Worm (Caenorhabditis elegans) whole organism, L1 larva: ENCODE data around the gene txt-9.

ENCODE experiments used
- C34B4.2 ChIP-seq: sonication (generic microtip); optimal IDR thresholded peaks from 2 replicates; lab custom pipeline; 2017; ENCODE audit warnings: mild to moderate bottlenecking, missing genetic modification characterization, missing compliant biosample characterization
- F16B12.6 ChIP-seq: fragments of 150-350 bp; optimal IDR thresholded peaks from 2 replicates; lab custom pipeline; 2014; ENCODE audit warnings: missing biosample characterization, missing genetic modification characterization
- aha-1 ChIP-seq: fragments of 150-350 bp; optimal IDR thresholded peaks from 2 replicates; lab custom pipeline; 2014; ENCODE audit warnings: missing biosample characterization, missing genetic modification characterization
- alr-1 ChIP-seq: fragments of 200-800 bp; sonication (Bioruptor generic); optimal IDR thresholded peaks from 2 replicates; lab custom pipeline; 2018; ENCODE audit warnings: borderline replicate concordance, mild to moderate bottlenecking, missing genetic modification characterization, missing compliant biosample characterization
- blmp-1 ChIP-seq: fragments of 150-350 bp; optimal IDR thresholded peaks from 2 replicates; lab custom pipeline; 2014; ENCODE audit warnings: missing biosample characterization, missing genetic modification characterization
- ceh-63 ChIP-seq: fragments of 200-800 bp; sonication (Bioruptor generic); optimal IDR thresholded peaks from 2 replicates; lab custom pipeline; 2018; ENCODE audit warnings: mild to moderate bottlenecking, missing genetic modification characterization, missing compliant biosample characterization
- ceh-8 ChIP-seq: fragments of 200-800 bp; sonication (Bioruptor generic); optimal IDR thresholded peaks from 2 replicates; lab custom pipeline; 2018; ENCODE audit warnings: mild to moderate bottlenecking, missing genetic modification characterization, moderate library complexity, missing compliant biosample characterization
- ceh-90 ChIP-seq: sonication (generic microtip); optimal IDR thresholded peaks from 2 replicates; lab custom pipeline; 2016; ENCODE audit warnings: missing genetic modification characterization, missing compliant biosample characterization
- dpl-1 ChIP-seq, 3 experiments: fragments of 150-350 bp in 2 of 3; sonication (generic microtip) in 1 of 3; optimal IDR thresholded peaks; 2 replicates each; lab custom pipeline; 2014 to 2017; ENCODE audit warnings: missing biosample characterization in 3 of 3, missing genetic modification characterization in 3 of 3, missing genetic modification reagents in 3 of 3
- dsc-1 ChIP-seq: sonication (generic microtip); optimal IDR thresholded peaks from 2 replicates; lab custom pipeline; 2016; ENCODE audit warnings: mild to moderate bottlenecking, missing genetic modification characterization, missing compliant biosample characterization
- fkh-10 ChIP-seq: sonication (generic microtip); optimal IDR thresholded peaks from 2 replicates; lab custom pipeline; 2017; ENCODE audit warnings: missing biosample characterization, missing genetic modification reagents, missing genetic modification characterization
- grh-1 ChIP-seq: fragments of 200-800 bp; sonication (Bioruptor generic); IDR thresholded peaks from 2 replicates; pipeline ENCODE4 v1.3.6; 2022; ENCODE audit warnings: missing genetic modification reagents, missing genetic modification characterization, missing compliant biosample characterization
- hlh-17 ChIP-seq: fragments of 200-800 bp; sonication (Bioruptor generic); optimal IDR thresholded peaks from 2 replicates; lab custom pipeline; 2018; ENCODE audit warnings: missing genetic modification characterization, mild to moderate bottlenecking, missing compliant biosample characterization, moderate library complexity, borderline replicate concordance
- hlh-4 ChIP-seq: sonication (generic microtip); optimal IDR thresholded peaks from 2 replicates; lab custom pipeline; 2016; ENCODE audit warnings: mild to moderate bottlenecking, missing genetic modification characterization, missing compliant biosample characterization
- hpl-2 ChIP-seq: fragments of 150-350 bp; optimal IDR thresholded peaks from 2 replicates; lab custom pipeline; 2014; ENCODE audit warnings: missing biosample characterization, missing genetic modification reagents, missing genetic modification characterization
- irx-1 ChIP-seq: sonication (generic microtip); optimal IDR thresholded peaks from 2 replicates; lab custom pipeline; 2016; ENCODE audit warnings: missing genetic modification characterization, missing compliant biosample characterization
- isw-1 ChIP-seq: fragments of 200-800 bp; sonication (Bioruptor generic); IDR thresholded peaks from 2 replicates; pipeline ENCODE4 v1.3.6; 2022; ENCODE audit warnings: missing genetic modification characterization, missing compliant biosample characterization
- lin-14 ChIP-seq: fragments of 200-800 bp; sonication (Bioruptor generic); optimal IDR thresholded peaks from 2 replicates; lab custom pipeline; 2018; ENCODE audit warnings: mild to moderate bottlenecking, missing genetic modification characterization, moderate library complexity, missing compliant biosample characterization
- lin-15B ChIP-seq: fragments of 150-350 bp; sonication (generic microtip); optimal IDR thresholded peaks from 3 replicates; lab custom pipeline; 2014; ENCODE audit warnings: missing biosample characterization, missing genetic modification characterization
- lin-39 ChIP-seq: fragments of 150-350 bp; optimal IDR thresholded peaks from 2 replicates; lab custom pipeline; 2014; ENCODE audit warnings: missing biosample characterization, missing genetic modification reagents, missing genetic modification characterization
- lir-3 ChIP-seq: sonication (generic microtip); optimal IDR thresholded peaks from 2 replicates; lab custom pipeline; 2016; ENCODE audit warnings: mild to moderate bottlenecking, missing genetic modification characterization, moderate library complexity, missing compliant biosample characterization; ENCODE audit not compliant: poor library complexity
- mab-9 ChIP-seq: fragments of 200-800 bp; sonication (Bioruptor generic); IDR thresholded peaks from 2 replicates; pipeline ENCODE4 v1.3.6; 2022; ENCODE audit warnings: missing genetic modification reagents, missing genetic modification characterization, missing compliant biosample characterization
- mdl-1 ChIP-seq, 2 experiments: fragments of 150-350 bp; optimal IDR thresholded peaks; 2 replicates each; lab custom pipeline; 2014 to 2017; ENCODE audit warnings: missing biosample characterization in 2 of 2, missing genetic modification characterization in 2 of 2, inconsistent platforms in 1 of 2
- mef-2 ChIP-seq: fragments of 150-350 bp; optimal IDR thresholded peaks from 2 replicates; lab custom pipeline; 2014; ENCODE audit warnings: missing biosample characterization, missing genetic modification characterization
- mep-1 ChIP-seq: fragments of 150-350 bp; optimal IDR thresholded peaks from 2 replicates; lab custom pipeline; 2014; ENCODE audit warnings: missing biosample characterization, missing genetic modification characterization
- nhr-11 ChIP-seq: fragments of 150-350 bp; optimal IDR thresholded peaks from 2 replicates; lab custom pipeline; 2014; ENCODE audit warnings: missing biosample characterization, missing genetic modification characterization
- nhr-19 ChIP-seq: fragments of 200-800 bp; sonication (Bioruptor generic); conservative IDR thresholded peaks from 2 replicates; pipeline ENCODE4 v1.3.6; 2022; ENCODE audit warnings: missing genetic modification characterization, missing compliant biosample characterization
- nhr-237 ChIP-seq: fragments of 150-350 bp; optimal IDR thresholded peaks from 2 replicates; lab custom pipeline; 2014; ENCODE audit warnings: missing biosample characterization, missing genetic modification characterization
- nhr-47 ChIP-seq: sonication (generic microtip); optimal IDR thresholded peaks from 2 replicates; lab custom pipeline; 2016; ENCODE audit warnings: mild to moderate bottlenecking, missing genetic modification characterization, moderate library complexity, missing compliant biosample characterization
- nhr-71 ChIP-seq: sonication (generic microtip); optimal IDR thresholded peaks from 2 replicates; lab custom pipeline; 2016; ENCODE audit warnings: mild to moderate bottlenecking, missing genetic modification characterization, moderate library complexity, missing compliant biosample characterization
- nhr-77 ChIP-seq: fragments of 150-350 bp; optimal IDR thresholded peaks from 2 replicates; lab custom pipeline; 2014; ENCODE audit warnings: missing biosample characterization, missing genetic modification characterization
- nhr-85 ChIP-seq: sonication (generic microtip); peaks from one replicate; lab custom pipeline; 2016; ENCODE audit warnings: missing genetic modification characterization, inconsistent platforms, missing compliant biosample characterization
- nhr-90 ChIP-seq: sonication (generic microtip); optimal IDR thresholded peaks from 2 replicates; lab custom pipeline; 2016; ENCODE audit warnings: mild to moderate bottlenecking, missing genetic modification characterization, missing compliant biosample characterization; ENCODE audit not compliant: poor library complexity
- pag-3 ChIP-seq: sonication (generic microtip); optimal IDR thresholded peaks from 2 replicates; lab custom pipeline; 2017; ENCODE audit warnings: missing genetic modification characterization, mild to moderate bottlenecking, missing compliant biosample characterization, antibody characterized with exemption, borderline replicate concordance; ENCODE audit not compliant: insufficient read depth
- pqm-1 ChIP-seq: sonication (generic microtip); optimal IDR thresholded peaks from 3 replicates; lab custom pipeline; 2017; ENCODE audit warnings: missing biosample characterization, missing genetic modification characterization
- rnt-1 ChIP-seq: sonication (generic microtip); optimal IDR thresholded peaks from 2 replicates; lab custom pipeline; 2016; ENCODE audit warnings: mild to moderate bottlenecking, missing genetic modification characterization, moderate library complexity, missing compliant biosample characterization
- skn-1 ChIP-seq: fragments of 150-350 bp; optimal IDR thresholded peaks from 2 replicates; lab custom pipeline; 2014; ENCODE audit warnings: missing biosample characterization, missing genetic modification characterization
- snpc-4 ChIP-seq: fragments of 150-350 bp; optimal IDR thresholded peaks from 2 replicates; lab custom pipeline; 2014; ENCODE audit warnings: missing biosample characterization, missing genetic modification characterization
- sox-4 ChIP-seq: sonication (generic microtip); optimal IDR thresholded peaks from 2 replicates; lab custom pipeline; 2016; ENCODE audit warnings: missing genetic modification characterization, missing compliant biosample characterization
- sup-37 ChIP-seq: fragments of 200-800 bp; sonication (Bioruptor generic); optimal IDR thresholded peaks from 2 replicates; lab custom pipeline; 2018; ENCODE audit warnings: mild to moderate bottlenecking, missing genetic modification characterization, missing compliant biosample characterization
- swsn-7 ChIP-seq: sonication (generic microtip); optimal IDR thresholded peaks from 2 replicates; lab custom pipeline; 2016; ENCODE audit warnings: missing genetic modification characterization, missing compliant biosample characterization
- unc-30 ChIP-seq: sonication (generic microtip); optimal IDR thresholded peaks from 2 replicates; lab custom pipeline; 2017; ENCODE audit warnings: missing biosample characterization, missing genetic modification characterization
- unc-62 ChIP-seq: fragments of 150-350 bp; optimal IDR thresholded peaks from 2 replicates; lab custom pipeline; 2014; ENCODE audit warnings: missing biosample characterization, missing genetic modification reagents, missing genetic modification characterization
- unc-86 ChIP-seq: sonication (generic microtip); optimal IDR thresholded peaks from 2 replicates; lab custom pipeline; 2016; ENCODE audit warnings: missing genetic modification characterization, missing compliant biosample characterization
- unc-98 ChIP-seq: fragments of 200-800 bp; sonication (Bioruptor generic); IDR thresholded peaks from 2 replicates; pipeline ENCODE4 v1.3.6; 2022; ENCODE audit warnings: missing genetic modification characterization, missing compliant biosample characterization
- vab-15 ChIP-seq: sonication (generic microtip); optimal IDR thresholded peaks from 2 replicates; lab custom pipeline; 2017; ENCODE audit warnings: missing genotype, mild to moderate bottlenecking, missing genetic modification characterization, missing compliant biosample characterization
- xbp-1 ChIP-seq: sonication (generic microtip); optimal IDR thresholded peaks from 2 replicates; lab custom pipeline; 2016; ENCODE audit warnings: missing genetic modification characterization, missing compliant biosample characterization
- zag-1 ChIP-seq: fragments of 150-350 bp; optimal IDR thresholded peaks from 2 replicates; lab custom pipeline; 2014; ENCODE audit warnings: missing biosample characterization, missing genetic modification characterization
- ztf-4 ChIP-seq: fragments of 150-350 bp; optimal IDR thresholded peaks from 2 replicates; lab custom pipeline; 2014; ENCODE audit warnings: missing biosample characterization, missing genetic modification characterization

txt-9 gene

DNA sequence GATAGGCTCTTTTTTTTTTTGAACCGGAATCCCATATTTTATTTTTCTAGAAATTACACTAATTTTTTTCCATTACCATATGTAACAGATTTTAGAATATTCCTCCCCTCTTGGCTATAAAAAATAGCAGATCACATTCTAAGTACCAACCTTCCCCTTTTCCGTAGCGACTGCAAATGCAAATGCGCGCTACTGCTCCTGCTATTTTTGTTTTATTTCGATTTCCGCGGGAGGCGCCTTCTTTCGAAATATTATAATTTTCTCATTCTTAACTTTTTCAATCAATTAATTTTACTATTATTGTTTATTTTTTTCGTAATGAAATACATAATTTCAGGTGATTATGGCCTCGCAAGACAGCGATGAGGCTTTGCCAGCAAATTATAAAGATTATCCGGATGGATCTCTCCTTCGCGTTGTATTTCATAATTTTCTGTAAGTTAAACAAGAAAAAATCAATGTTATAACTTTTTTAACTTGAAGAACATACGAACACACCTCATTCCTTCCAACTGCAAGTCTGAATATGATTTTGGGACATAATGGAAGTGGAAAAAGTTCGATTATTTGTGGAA lies 23.7 kb upstream of the txt-9 start, which contains the start of gene smc-5 (continued):
- TF ChIP-seq snpc-4 (tag; lab: Kevin White, UChicago) (peak; percentile 63), xbp-1 (tag; lab: Kevin White, UChicago) (peak; percentile 56), rnt-1 (tag; lab: Kevin White, UChicago) (peak; percentile 82), zag-1 (tag; lab: Kevin White, UChicago) (no peak), nhr-237 (no peak), aha-1 (tag; lab: Kevin White, UChicago) (no peak), alr-1 (no peak), blmp-1 (tag; lab: Kevin White, UChicago) (peak; percentile 71), hlh-4 (tag; lab: Kevin White, UChicago) (no peak), ceh-8 (no peak), pqm-1 (tag; lab: Kevin White, UChicago) (no peak), mef-2 (tag; lab: Kevin White, UChicago) (peak; percentile 51), sox-4 (peak; percentile 16), nhr-77 (peak; percentile 62), vab-15 (tag; lab: Kevin White, UChicago) (peak; percentile 60), mab-9 (GFP tag; lab: Robert Waterston, UW) (no peak), nhr-90 (tag; lab: Kevin White, UChicago) (peak; percentile 60), unc-98 (GFP tag; lab: Robert Waterston, UW) (peak; percentile 25; the same call in 1 of the 2 replicates), nhr-19 (peak; percentile 56), mdl-1 (tag; optimal IDR thresholded peaks at IDR 0.05; lab: Kevin White, UChicago) (peak in 1 of 2 experiments; percentile 42), dsc-1 (peak; percentile 39), nhr-71 (tag; lab: Kevin White, UChicago) (peak; percentile 75), mep-1 (tag; lab: Kevin White, UChicago) (peak; percentile 69), nhr-85 (tag; lab: Kevin White, UChicago) (peak; percentile 69), hpl-2 (peak; percentile 8), lin-39 (tag; lab: Kevin White, UChicago) (no peak), lin-14 (peak; percentile 69), C34B4.2 (tag; lab: Kevin White, UChicago) (no peak), sup-37 (GFP tag; lab: Kevin White, UChicago) (no peak), skn-1 (peak; percentile 89), nhr-47 (peak; percentile 73), nhr-11 (tag; lab: Kevin White, UChicago) (no peak), lir-3 (tag; lab: Kevin White, UChicago) (peak; percentile 73), dpl-1 (GFP tag; optimal IDR thresholded peaks at IDR 0.05; lab: Kevin White, UChicago) (peak; percentile 82 to 91 (median 84)), fkh-10 (GFP tag; lab: Kevin White, UChicago) (peak; percentile 24), isw-1 (GFP tag; lab: Robert Waterston, UW) (peak; percentile 71), unc-86 (tag; lab: Kevin White, UChicago) (peak; percentile 49), hlh-17 (GFP tag; lab: Kevin White, UChicago) (no peak), ztf-4 (tag; lab: Kevin White, UChicago) (no peak), F16B12.6 (tag; lab: Kevin White, UChicago) (peak; percentile 65), grh-1 (GFP tag; lab: Robert Waterston, UW) (no peak), ceh-63 (GFP tag; lab: Kevin White, UChicago) (no peak), ceh-90 (tag; lab: Kevin White, UChicago) (no peak), lin-15B (tag; lab: Kevin White, UChicago) (peak; percentile 87), irx-1 (tag; lab: Kevin White, UChicago) (no peak), unc-30 (tag; lab: Kevin White, UChicago) (no peak), swsn-7 (tag; lab: Kevin White, UChicago) (peak; percentile 59), pag-3 (no peak), unc-62 (GFP tag; lab: Kevin White, UChicago) (no peak)
